Worm (Caenorhabditis elegans): ENCODE measurements around the gene ugt-60.

DNA sequence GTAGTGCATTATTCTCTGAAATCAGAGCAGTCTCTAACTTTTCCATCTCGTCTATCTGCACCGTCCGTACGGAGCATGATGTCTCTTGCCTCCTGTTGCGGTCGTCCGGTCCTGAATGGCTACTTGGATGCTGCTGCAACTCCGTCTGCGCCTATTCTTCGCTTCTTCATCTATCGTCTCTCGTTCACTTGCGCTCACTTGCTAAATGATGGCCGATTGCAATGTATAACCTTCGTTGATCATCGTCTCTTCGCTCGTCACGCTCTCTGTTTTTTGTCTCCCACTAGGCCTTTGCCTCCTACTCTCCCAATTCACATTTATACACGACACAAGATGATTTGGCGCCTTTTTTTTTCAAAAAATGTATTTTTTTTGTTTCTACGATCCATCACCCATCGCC, 18.5 kb upstream of the ugt-60 start:
- TF ChIP-seq him-1 (tag; optimal IDR thresholded peaks at IDR 0.05) (peak; percentile 35), dao-5 (tag; optimal IDR thresholded peaks at IDR 0.05) (no peak), W03F9.2 (tag; optimal IDR thresholded peaks at IDR 0.05) (peak; percentile 14)

Data from whole organism, L4/young adult.